Fruit fly (Drosophila melanogaster): ENCODE results near the gene Elba1.

DNA sequence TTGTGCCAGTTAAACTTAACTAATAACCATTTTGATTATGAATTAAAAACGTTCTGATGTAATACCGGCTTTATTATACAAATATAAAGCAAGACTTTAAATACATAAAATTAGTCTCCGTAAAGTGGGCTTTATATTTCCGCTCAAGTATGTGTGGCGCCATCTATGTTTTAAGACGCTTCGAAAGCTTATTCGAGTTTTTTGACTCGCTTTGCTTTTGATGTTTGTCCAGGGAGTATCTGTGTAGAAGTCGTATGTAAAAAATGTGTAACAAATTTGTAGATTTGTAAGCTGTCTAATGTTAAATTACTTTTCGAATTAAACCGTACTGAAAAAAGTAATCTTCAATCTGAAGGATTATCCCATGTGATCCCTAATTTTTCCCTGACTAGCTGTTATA lies 23.3 kb downstream of the Elba1 start:
- TF ChIP-seq h (optimal IDR thresholded peaks at IDR 0.05) (no peak), ttk (optimal IDR thresholded peaks at IDR 0.05) (no peak), Sin3A (optimal IDR thresholded peaks at IDR 0.05) (no peak), psq (optimal IDR thresholded peaks at IDR 0.05) (no peak), insv (optimal IDR thresholded peaks at IDR 0.05) (no peak)
